Fruit fly (Drosophila melanogaster): ENCODE measurements around the gene Yip1d1.
A peak's percentile ranks its signal among the peaks of the same experiment; 100 is the strongest.

DNA sequence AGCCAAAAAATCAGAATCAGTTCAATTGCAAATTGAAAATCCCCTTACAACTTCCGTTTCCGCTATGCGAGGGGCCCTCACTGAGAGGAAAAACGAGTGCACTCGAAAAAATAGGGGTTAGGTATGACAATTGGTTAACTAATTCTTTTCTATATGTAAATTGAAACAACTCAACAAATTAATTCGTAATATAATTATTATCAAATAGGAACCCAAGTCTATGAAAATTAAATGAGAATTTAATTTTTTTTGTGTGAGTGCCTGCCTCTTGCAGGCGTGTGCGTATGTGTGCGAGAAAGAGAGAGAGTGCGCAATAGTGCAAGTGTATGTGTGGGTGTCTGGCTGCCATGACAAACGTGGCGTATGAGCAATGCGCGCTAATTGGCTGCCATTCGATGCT lies 18.3 kb downstream of the Yip1d1 start:
- no peak for TF ChIP-seq Myc (optimal IDR thresholded peaks at IDR 0.05)
- no peak for TF ChIP-seq OdsH (GFP tag; optimal IDR thresholded peaks at IDR 0.05)
- TF ChIP-seq fru (GFP tag; optimal IDR thresholded peaks at IDR 0.05), result peak; percentile 5
